Worm (Caenorhabditis elegans) whole organism, mixed stage, embryonic: ENCODE results near the gene T23B5.3.

Experiments
- blmp-1 ChIP-seq: fragments of 150-350 bp; optimal IDR thresholded peaks from 2 replicates; lab custom pipeline; 2014; ENCODE audit warnings: missing biosample characterization, missing genetic modification characterization
- lsy-2 ChIP-seq: fragments of 150-350 bp; optimal IDR thresholded peaks from 2 replicates; lab custom pipeline; 2014; ENCODE audit warnings: missing biosample characterization, missing genetic modification characterization
- nhr-237 ChIP-seq: fragments of 150-350 bp; optimal IDR thresholded peaks from 2 replicates; lab custom pipeline; 2014; ENCODE audit warnings: missing biosample characterization, missing genetic modification characterization
- nhr-28 ChIP-seq: fragments of 150-350 bp; optimal IDR thresholded peaks from 2 replicates; lab custom pipeline; 2014; ENCODE audit warnings: missing biosample characterization, missing genetic modification characterization
- snpc-4 ChIP-seq: fragments of 150-350 bp; optimal IDR thresholded peaks from 2 replicates; lab custom pipeline; 2014; ENCODE audit warnings: missing biosample characterization, missing genetic modification characterization
- sptf-1 ChIP-seq: sonication (generic microtip); optimal IDR thresholded peaks from 2 replicates; lab custom pipeline; 2017; ENCODE audit warnings: mild to moderate bottlenecking, missing genetic modification characterization, moderate library complexity, missing compliant biosample characterization
- unc-62 ChIP-seq: fragments of 150-350 bp; optimal IDR thresholded peaks from 2 replicates; lab custom pipeline; 2014; ENCODE audit warnings: missing biosample characterization, missing genetic modification reagents, missing genetic modification characterization
- ztf-11 ChIP-seq: fragments of 150-350 bp; optimal IDR thresholded peaks from 2 replicates; lab custom pipeline; 2014; ENCODE audit warnings: missing biosample characterization, missing genetic modification characterization

DNA sequence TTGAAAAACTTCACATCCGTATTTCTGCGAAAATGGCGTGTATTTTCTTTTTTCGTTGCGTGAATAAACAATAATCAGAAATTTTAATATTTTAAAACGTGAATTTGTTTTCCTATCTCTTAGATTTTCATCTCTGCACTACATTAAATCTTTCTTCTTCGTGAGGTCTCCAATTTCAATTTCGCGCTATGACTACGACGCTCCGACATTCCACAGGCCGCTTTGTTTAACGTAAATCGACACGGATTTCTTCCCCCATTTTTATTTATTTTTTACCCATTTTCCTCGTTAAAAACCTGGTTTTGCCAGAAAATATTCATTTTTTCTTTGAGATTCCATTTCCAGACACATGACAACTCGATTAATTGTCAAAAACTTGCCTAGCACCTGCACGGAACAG lies 36.2 kb downstream of the T23B5.3 start, which contains the start of the genes T23F6.3 and rbd-1:
- TF ChIP-seq blmp-1 (tag; lab: Kevin White, UChicago) (no peak), nhr-237 (peak; percentile 81), sptf-1 (peak; percentile 71), lsy-2 (tag; lab: Kevin White, UChicago) (peak; percentile 78), ztf-11 (no peak), snpc-4 (tag; lab: Kevin White, UChicago) (no peak), nhr-28 (tag; lab: Kevin White, UChicago) (no peak), unc-62 (GFP tag; lab: Kevin White, UChicago) (no peak)
